Worm (Caenorhabditis elegans) whole organism, L4/young adult: ENCODE results near the gene ugt-35.

Experiments
- W03F9.2 ChIP-seq: fragments of 150-350 bp; optimal IDR thresholded peaks from 2 replicates; lab custom pipeline; 2014; ENCODE audit warnings: missing biosample characterization, missing genetic modification characterization
- him-1 ChIP-seq: sonication (generic microtip); optimal IDR thresholded peaks from 2 replicates; lab custom pipeline; 2016; ENCODE audit warnings: missing genotype, missing genetic modification reagents, missing genetic modification characterization, missing compliant biosample characterization

DNA sequence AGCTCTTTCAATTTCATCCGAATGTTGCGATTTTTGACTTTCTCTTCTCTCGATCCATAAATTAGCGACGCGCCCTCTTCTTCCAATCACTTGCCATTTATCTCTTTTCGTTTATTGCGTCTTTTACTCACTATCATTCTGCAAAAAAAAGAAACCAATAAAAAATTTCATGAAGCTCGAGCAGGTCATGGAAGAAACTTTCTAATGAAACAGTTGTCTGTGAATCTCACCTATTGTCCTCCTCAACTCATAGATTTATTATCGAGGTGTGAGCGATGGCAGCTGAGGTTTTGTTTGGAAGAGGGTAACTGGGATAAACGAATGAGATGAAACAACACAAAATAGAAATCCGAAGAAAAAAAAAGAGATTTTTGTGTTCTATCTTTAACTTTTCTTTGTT, 10.2 kb upstream of the ugt-35 start:
- no peak for TF ChIP-seq W03F9.2 (tag; lab: Kevin White, UChicago)
- no peak for TF ChIP-seq him-1 (tag; lab: Kevin White, UChicago)
